Worm (Caenorhabditis elegans) whole organism, L2 larva: ENCODE results near the gene pfas-1.

Experiments
- C34F6.9 ChIP-seq: fragments of 150-350 bp; optimal IDR thresholded peaks from 2 replicates; lab custom pipeline; 2014; ENCODE audit warnings: missing biosample characterization, missing genetic modification characterization
- R02D3.7 ChIP-seq: fragments of 150-350 bp; optimal IDR thresholded peaks from 2 replicates; lab custom pipeline; 2014; ENCODE audit warnings: missing biosample characterization, missing genetic modification characterization
- Y55F3AM.14 ChIP-seq: fragments of 200-800 bp; sonication (Bioruptor generic); optimal IDR thresholded peaks from 2 replicates; lab custom pipeline; 2018; ENCODE audit warnings: mild to moderate bottlenecking, missing genetic modification characterization, missing compliant biosample characterization
- ZK546.5 ChIP-seq: sonication (generic microtip); optimal IDR thresholded peaks from 2 replicates; lab custom pipeline; 2017; ENCODE audit warnings: missing biosample characterization, missing genetic modification characterization
- alr-1 ChIP-seq: fragments of 150-350 bp; optimal IDR thresholded peaks from 2 replicates; lab custom pipeline; 2014; ENCODE audit warnings: missing biosample characterization, missing genetic modification characterization
- aly-2 ChIP-seq: fragments of 150-350 bp; optimal IDR thresholded peaks from 2 replicates; lab custom pipeline; 2014; ENCODE audit warnings: missing biosample characterization, missing genetic modification characterization
- ama-1 ChIP-seq: fragments of 150-350 bp; optimal IDR thresholded peaks from 2 replicates; lab custom pipeline; 2018; ENCODE audit warnings: inconsistent platforms
- blmp-1 ChIP-seq: sonication (generic microtip); optimal IDR thresholded peaks from 2 replicates; lab custom pipeline; 2017; ENCODE audit warnings: missing genetic modification characterization, mild to moderate bottlenecking, missing compliant biosample characterization, antibody characterized with exemption, moderate library complexity; ENCODE audit not compliant: insufficient read depth
- ceh-16 ChIP-seq: fragments of 150-350 bp; optimal IDR thresholded peaks from 2 replicates; lab custom pipeline; 2014; ENCODE audit warnings: missing biosample characterization, missing genetic modification characterization
- ceh-82 ChIP-seq: fragments of 150-350 bp; optimal IDR thresholded peaks from 2 replicates; lab custom pipeline; 2014; ENCODE audit warnings: missing biosample characterization, missing genetic modification characterization
- crh-2 ChIP-seq: sonication (generic microtip); optimal IDR thresholded peaks from 2 replicates; lab custom pipeline; 2017; ENCODE audit warnings: missing biosample characterization, missing genetic modification characterization
- dmd-4 ChIP-seq: sonication (generic microtip); optimal IDR thresholded peaks from 2 replicates; lab custom pipeline; 2017; ENCODE audit warnings: missing biosample characterization, missing genetic modification characterization
- egl-27 ChIP-seq: sonication (generic microtip); optimal IDR thresholded peaks from 3 replicates; lab custom pipeline; 2017; ENCODE audit warnings: missing biosample characterization, missing genetic modification reagents, missing genetic modification characterization
- elt-1 ChIP-seq: fragments of 150-350 bp; optimal IDR thresholded peaks from 2 replicates; lab custom pipeline; 2014; ENCODE audit warnings: missing biosample characterization, missing genetic modification characterization
- lin-11 ChIP-seq: fragments of 150-350 bp; sonication (generic microtip); optimal IDR thresholded peaks from 2 replicates; lab custom pipeline; 2014; ENCODE audit warnings: missing biosample characterization, missing genetic modification characterization, inconsistent platforms, mixed read lengths
- lin-13 ChIP-seq: fragments of 150-350 bp; optimal IDR thresholded peaks from 2 replicates; lab custom pipeline; 2014; ENCODE audit warnings: missing biosample characterization, missing genetic modification reagents, missing genetic modification characterization
- lin-39 ChIP-seq: fragments of 150-350 bp; optimal IDR thresholded peaks from 2 replicates; lab custom pipeline; 2014; ENCODE audit warnings: missing biosample characterization, missing genetic modification reagents, missing genetic modification characterization
- lsy-2 ChIP-seq, 2 experiments: fragments of 150-350 bp in 1 of 2; sonication (generic microtip) in 1 of 2; optimal IDR thresholded peaks; 2 replicates each; lab custom pipeline; 2014 to 2017; ENCODE audit warnings: missing biosample characterization in 2 of 2, missing genetic modification characterization in 2 of 2
- mbf-1 ChIP-seq: sonication (generic microtip); optimal IDR thresholded peaks from 2 replicates; lab custom pipeline; 2017; ENCODE audit warnings: missing biosample characterization, missing genetic modification characterization
- mdl-1 ChIP-seq, 2 experiments: fragments of 150-350 bp in 1 of 2; sonication (generic microtip) in 1 of 2; optimal IDR thresholded peaks; 2 replicates each; lab custom pipeline; 2017; ENCODE audit warnings: missing biosample characterization in 2 of 2, missing genetic modification characterization in 2 of 2
- nhr-10 ChIP-seq: sonication (generic microtip); optimal IDR thresholded peaks from 2 replicates; lab custom pipeline; 2017; ENCODE audit warnings: missing biosample characterization, missing genetic modification characterization
- nhr-11 ChIP-seq: fragments of 150-350 bp; optimal IDR thresholded peaks from 2 replicates; lab custom pipeline; 2014; ENCODE audit warnings: missing biosample characterization, missing genetic modification characterization
- nhr-12 ChIP-seq: fragments of 150-350 bp; optimal IDR thresholded peaks from 2 replicates; lab custom pipeline; 2014; ENCODE audit warnings: missing biosample characterization, missing genetic modification characterization
- nhr-129 ChIP-seq: fragments of 150-350 bp; optimal IDR thresholded peaks from 2 replicates; lab custom pipeline; 2014; ENCODE audit warnings: missing biosample characterization, missing genetic modification characterization
- nhr-21 ChIP-seq: fragments of 150-350 bp; optimal IDR thresholded peaks from 2 replicates; lab custom pipeline; 2014; ENCODE audit warnings: missing biosample characterization, missing genetic modification characterization
- nhr-237 ChIP-seq: fragments of 150-350 bp; optimal IDR thresholded peaks from 2 replicates; lab custom pipeline; 2014; ENCODE audit warnings: missing biosample characterization, missing genetic modification characterization
- nhr-25 ChIP-seq: fragments of 150-350 bp; sonication (generic microtip); optimal IDR thresholded peaks from 3 replicates; lab custom pipeline; 2014; ENCODE audit warnings: missing biosample characterization, missing genetic modification characterization
- nhr-6 ChIP-seq: fragments of 150-350 bp; optimal IDR thresholded peaks from 2 replicates; lab custom pipeline; 2014; ENCODE audit warnings: missing biosample characterization, missing genetic modification characterization
- nhr-77 ChIP-seq: fragments of 150-350 bp; optimal IDR thresholded peaks from 2 replicates; lab custom pipeline; 2014; ENCODE audit warnings: missing biosample characterization, missing genetic modification characterization
- peb-1 ChIP-seq: fragments of 150-350 bp; optimal IDR thresholded peaks from 2 replicates; lab custom pipeline; 2014; ENCODE audit warnings: missing biosample characterization, missing genetic modification characterization
- sem-4 ChIP-seq: fragments of 150-350 bp; optimal IDR thresholded peaks from 2 replicates; lab custom pipeline; 2014; ENCODE audit warnings: missing biosample characterization, missing genetic modification reagents, missing genetic modification characterization
- skn-1 ChIP-seq: sonication (generic microtip); optimal IDR thresholded peaks from 2 replicates; lab custom pipeline; 2017; ENCODE audit warnings: missing biosample characterization, missing genetic modification characterization
- sma-3 ChIP-seq: sonication (generic microtip); optimal IDR thresholded peaks from 2 replicates; lab custom pipeline; 2016; ENCODE audit warnings: missing genetic modification reagents, missing genetic modification characterization, missing compliant biosample characterization
- sma-9 ChIP-seq, 2 experiments: fragments of 150-350 bp in 1 of 2; sonication (generic microtip) in 1 of 2; optimal IDR thresholded peaks; 2 replicates each; lab custom pipeline; 2014 to 2016; ENCODE audit warnings: missing genetic modification characterization in 2 of 2, mild to moderate bottlenecking in 1 of 2, missing biosample characterization in 1 of 2, missing compliant biosample characterization in 1 of 2, missing genetic modification reagents in 1 of 2, moderate library complexity in 1 of 2
- snpc-4 ChIP-seq: fragments of 150-350 bp; optimal IDR thresholded peaks from 2 replicates; lab custom pipeline; 2014; ENCODE audit warnings: missing biosample characterization, missing genetic modification characterization
- unc-39 ChIP-seq: fragments of 150-350 bp; optimal IDR thresholded peaks from 2 replicates; lab custom pipeline; 2014; ENCODE audit warnings: missing biosample characterization, missing genetic modification characterization
- unc-55 ChIP-seq: fragments of 150-350 bp; sonication (generic microtip); optimal IDR thresholded peaks from 3 replicates; lab custom pipeline; 2014; ENCODE audit warnings: missing biosample characterization, missing genetic modification reagents, missing genetic modification characterization
- unc-62 ChIP-seq: fragments of 150-350 bp; optimal IDR thresholded peaks from 2 replicates; lab custom pipeline; 2014; ENCODE audit warnings: missing biosample characterization, missing genetic modification reagents, missing genetic modification characterization
- zag-1 ChIP-seq: fragments of 150-350 bp; optimal IDR thresholded peaks from 2 replicates; lab custom pipeline; 2014; ENCODE audit warnings: missing biosample characterization, missing genetic modification characterization
- ztf-1 ChIP-seq: fragments of 200-800 bp; sonication (Bioruptor generic); conservative IDR thresholded peaks from 2 replicates; pipeline ENCODE4 v1.3.6; 2022; ENCODE audit warnings: missing genetic modification characterization, missing compliant biosample characterization
- ztf-11 ChIP-seq: sonication (generic microtip); optimal IDR thresholded peaks from 2 replicates; lab custom pipeline; 2017; ENCODE audit warnings: missing biosample characterization, missing genetic modification characterization
- ztf-4 ChIP-seq: fragments of 150-350 bp; optimal IDR thresholded peaks from 2 replicates; lab custom pipeline; 2014; ENCODE audit warnings: missing biosample characterization, missing genetic modification characterization

Gene pfas-1

DNA sequence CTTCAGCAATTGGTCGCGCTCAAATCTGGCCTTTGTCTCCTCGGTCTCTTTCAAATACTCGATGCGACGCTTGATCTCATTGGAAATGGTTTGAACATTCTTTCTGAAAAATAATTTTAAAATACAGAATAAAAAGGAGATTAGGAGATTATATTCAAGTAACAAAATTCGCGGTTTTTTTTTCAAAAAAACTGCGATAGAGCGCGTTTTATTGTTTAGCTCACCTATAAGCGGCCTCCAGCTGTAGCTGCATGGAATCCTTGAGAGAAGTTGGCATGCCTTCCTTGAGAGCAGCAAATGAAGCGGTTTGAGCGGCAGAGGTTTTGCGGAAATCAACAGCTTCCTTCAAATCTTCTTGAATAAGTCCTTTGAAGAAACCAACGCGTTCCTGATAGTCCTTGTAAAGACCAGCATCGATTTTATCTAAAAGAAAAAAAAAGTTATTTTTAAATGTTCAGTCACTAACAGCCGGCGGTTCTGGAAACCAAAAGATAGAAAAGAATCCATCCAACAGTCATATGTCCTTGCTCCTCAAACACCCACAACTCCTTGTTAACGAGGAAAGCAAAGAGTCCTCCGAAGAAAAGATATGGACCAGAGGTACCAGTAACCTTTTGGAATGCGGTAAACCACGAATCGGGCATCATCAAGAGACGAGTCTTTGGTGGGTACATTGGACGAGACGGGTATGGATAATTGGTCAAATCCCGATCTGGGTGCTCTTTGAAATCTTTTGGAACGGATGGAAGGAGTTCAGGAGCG, 48.2 kb downstream of the pfas-1 start:
- TF ChIP-seq unc-39 (tag; lab: Kevin White, UChicago), result no peak
- TF ChIP-seq unc-62 (GFP tag; lab: Kevin White, UChicago), result no peak

DNA sequence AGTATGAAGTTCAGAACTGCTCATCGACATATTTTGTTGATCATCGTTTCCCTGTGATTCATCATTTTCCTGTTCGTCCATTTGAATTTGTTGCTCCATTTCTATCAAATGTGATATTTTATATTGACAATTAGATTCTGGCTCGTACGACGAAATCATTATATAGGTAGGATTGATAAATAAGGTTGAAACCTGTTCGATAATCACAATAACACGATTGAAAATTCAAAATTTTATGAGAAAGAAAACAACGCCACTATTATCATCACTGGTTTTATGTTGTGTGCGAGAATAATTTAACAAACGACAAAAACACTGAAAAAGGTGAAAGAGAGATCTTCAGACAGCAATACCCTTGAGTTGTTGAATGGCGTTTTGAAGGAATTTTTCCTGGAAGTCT, 48.8 kb downstream of the pfas-1 start, which contains the start of gene apc-11:
Gene apc-11 (minus strand): TSS at position 101 of the 400 bp plus-strand sequence.
- TF ChIP-seq nhr-12 (tag; lab: Kevin White, UChicago) (no peak), lin-13 (no peak), unc-62 (GFP tag; lab: Kevin White, UChicago) (no peak), ztf-1 (GFP tag; lab: Robert Waterston, UW) (no peak), ceh-16 (tag; lab: Kevin White, UChicago) (no peak), mbf-1 (tag; lab: Kevin White, UChicago) (no peak), nhr-6 (tag; lab: Kevin White, UChicago) (no peak), peb-1 (tag; lab: Kevin White, UChicago) (no peak), alr-1 (tag; lab: Kevin White, UChicago) (no peak), nhr-25 (tag; lab: Kevin White, UChicago) (no peak), ztf-4 (tag; lab: Kevin White, UChicago) (no peak), egl-27 (tag; lab: Kevin White, UChicago) (no peak), nhr-10 (tag; lab: Kevin White, UChicago) (no peak), blmp-1 (no peak)

DNA sequence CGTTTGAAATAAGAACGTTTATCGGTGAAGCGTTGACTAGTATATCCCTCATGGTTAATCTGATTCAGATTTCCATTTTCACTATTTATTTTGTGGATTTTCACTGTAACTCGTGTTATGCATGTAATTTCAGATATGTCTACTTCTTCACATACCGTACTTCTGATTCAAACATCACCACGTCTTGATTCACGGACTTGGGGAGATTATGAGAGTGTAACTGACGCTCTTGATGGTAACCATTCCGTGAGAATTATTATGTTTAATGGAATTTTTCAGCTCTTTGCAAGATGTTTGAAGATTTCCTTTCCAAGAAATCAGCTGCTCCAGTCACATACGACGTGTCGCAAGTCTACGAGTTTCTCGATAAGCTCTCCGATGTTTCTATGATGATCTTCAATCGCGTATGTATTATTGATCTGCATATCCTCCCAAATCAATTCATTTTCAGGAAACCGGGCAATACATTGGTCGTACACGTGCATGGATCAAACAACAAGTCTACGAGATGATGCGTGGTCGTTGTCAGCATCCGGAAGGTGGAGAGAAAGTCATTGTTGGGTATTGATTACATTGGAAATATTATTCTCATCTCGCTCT, 49.9 kb downstream of the pfas-1 start, which contains the start of gene erh-2:
Gene erh-2 (plus strand): TSS at position 134 of the 600 bp plus-strand sequence.
- no peak for TF ChIP-seq lin-39
- no peak for TF ChIP-seq nhr-11 (tag; lab: Kevin White, UChicago)
- TF ChIP-seq unc-39 (tag; lab: Kevin White, UChicago), result no peak
- no peak for TF ChIP-seq zag-1 (tag; lab: Kevin White, UChicago)
- no peak for TF ChIP-seq R02D3.7 (tag; lab: Kevin White, UChicago)
- TF ChIP-seq mdl-1 (tag; optimal IDR thresholded peaks at IDR 0.05; lab: Kevin White, UChicago), result no peak
- no peak for TF ChIP-seq nhr-12 (tag; lab: Kevin White, UChicago)
- no peak for TF ChIP-seq Y55F3AM.14

DNA sequence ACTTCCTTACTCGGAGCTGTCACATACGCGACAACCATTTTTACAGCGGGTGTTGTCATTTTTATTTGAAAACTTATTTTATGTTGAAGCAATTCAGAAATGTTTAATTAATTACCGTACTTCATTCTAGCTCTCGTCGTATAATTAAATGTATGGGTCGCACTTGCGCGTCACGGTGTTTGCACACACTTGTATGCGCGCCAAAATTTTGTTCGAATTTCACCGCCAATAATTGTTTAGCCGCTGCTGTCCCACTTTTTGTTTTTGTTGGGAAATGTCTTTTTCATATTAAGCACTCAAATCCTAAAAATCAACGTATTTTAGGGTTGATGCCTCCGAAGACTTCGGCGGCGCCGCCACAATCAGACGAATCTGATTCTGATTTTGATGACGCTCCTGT, 55.9 kb downstream of the pfas-1 start, which contains the start of the genes F35G12.7 and smc-4:
Gene F35G12.7 (minus strand): TSS at position 154 of the 400 bp plus-strand sequence.
Gene smc-4 (plus strand): TSS at position 325 of the 400 bp plus-strand sequence.
- no peak for TF ChIP-seq alr-1 (tag; lab: Kevin White, UChicago)
- TF ChIP-seq nhr-10 (tag; lab: Kevin White, UChicago), result no peak
- no peak for TF ChIP-seq aly-2 (tag; lab: Kevin White, UChicago)
- TF ChIP-seq sem-4, result no peak
- no peak for TF ChIP-seq nhr-25 (tag; lab: Kevin White, UChicago)
- TF ChIP-seq dmd-4, result no peak
- no peak for TF ChIP-seq ztf-11 (tag; lab: Kevin White, UChicago)
- TF ChIP-seq egl-27 (tag; lab: Kevin White, UChicago), result no peak
- TF ChIP-seq ztf-1 (GFP tag; lab: Robert Waterston, UW), result no peak
- peak; percentile 37 for TF ChIP-seq crh-2 (tag; lab: Kevin White, UChicago)
- TF ChIP-seq unc-55 (GFP tag; lab: Kevin White, UChicago), result peak; percentile 72
- TF ChIP-seq skn-1 (tag; lab: Kevin White, UChicago), result no peak
- peak; percentile 69 for TF ChIP-seq C34F6.9
- peak; percentile 7 for TF ChIP-seq sma-3 (GFP tag; lab: Kevin White, UChicago)
- TF ChIP-seq unc-39 (tag; lab: Kevin White, UChicago), result no peak
- peak; percentile 38 for TF ChIP-seq lin-11 (tag; lab: Kevin White, UChicago)
- TF ChIP-seq nhr-12 (tag; lab: Kevin White, UChicago), result no peak
- TF ChIP-seq ztf-4 (tag; lab: Kevin White, UChicago), result no peak
- TF ChIP-seq nhr-129 (tag; lab: Kevin White, UChicago), result peak; percentile 69
- TF ChIP-seq sma-9 (GFP tag; optimal IDR thresholded peaks at IDR 0.05; lab: Kevin White, UChicago), result peak; percentile 54
- TF ChIP-seq sma-9 (tag; optimal IDR thresholded peaks at IDR 0.05; lab: Kevin White, UChicago), result no peak
- peak; percentile 80 to 95 for TF ChIP-seq lsy-2 (tag; optimal IDR thresholded peaks at IDR 0.05; lab: Kevin White, UChicago)
- no peak for TF ChIP-seq mdl-1 (tag; optimal IDR thresholded peaks at IDR 0.05; lab: Kevin White, UChicago)
- TF ChIP-seq peb-1 (tag; lab: Kevin White, UChicago), result no peak
- no peak for TF ChIP-seq nhr-11 (tag; lab: Kevin White, UChicago)
- TF ChIP-seq nhr-77, result no peak
- no peak for TF ChIP-seq zag-1 (tag; lab: Kevin White, UChicago)
- TF ChIP-seq ama-1 (lab: Kevin White, UChicago), result no peak
- TF ChIP-seq lin-39, result no peak
- TF ChIP-seq mbf-1 (tag; lab: Kevin White, UChicago), result no peak
- no peak for TF ChIP-seq nhr-237 (tag; lab: Kevin White, UChicago)
- TF ChIP-seq R02D3.7 (tag; lab: Kevin White, UChicago), result no peak
- TF ChIP-seq snpc-4 (tag; lab: Kevin White, UChicago), result no peak
- TF ChIP-seq elt-1 (tag; lab: Kevin White, UChicago), result no peak
- TF ChIP-seq Y55F3AM.14, result no peak
- TF ChIP-seq ZK546.5 (tag; lab: Kevin White, UChicago), result no peak
- TF ChIP-seq nhr-21 (tag; lab: Kevin White, UChicago), result peak; percentile 29
- TF ChIP-seq blmp-1, result no peak
- no peak for TF ChIP-seq nhr-6 (tag; lab: Kevin White, UChicago)
- no peak for TF ChIP-seq ceh-82
